Worm (Caenorhabditis elegans): ENCODE results near the gene nlp-55.

Gene nlp-55

ce11 chrII:8263562-8263961, 31.6 kb downstream of the nlp-55 start:
- TF ChIP-seq ceh-9 (tag; optimal IDR thresholded peaks at IDR 0.05) = no peak
- no peak for TF ChIP-seq fkh-6 (tag; optimal IDR thresholded peaks at IDR 0.05)
- no peak for TF ChIP-seq ceh-2 (tag; optimal IDR thresholded peaks at IDR 0.05)
- TF ChIP-seq unc-42 (tag; optimal IDR thresholded peaks at IDR 0.05) = no peak

ce11 chrII:8259674-8260073, 35.5 kb downstream of the nlp-55 start:
- TF ChIP-seq ceh-48 (tag; optimal IDR thresholded peaks at IDR 0.05) = no peak
- no peak for TF ChIP-seq hlh-30 (tag; optimal IDR thresholded peaks at IDR 0.05; ENCODE audit: insufficient read depth)

- TF ChIP-seq pha-2 (tag; optimal IDR thresholded peaks at IDR 0.05) (no peak), C38D4.7 (GFP tag; optimal IDR thresholded peaks at IDR 0.05) (no peak), K09A11.1 (tag; optimal IDR thresholded peaks at IDR 0.05; ENCODE audit: insufficient read depth) (no peak), pat-9 (tag; optimal IDR thresholded peaks at IDR 0.05) (no peak), C08G9.2 (tag; optimal IDR thresholded peaks at IDR 0.05) (no peak), ceh-19 (GFP tag; optimal IDR thresholded peaks at IDR 0.05) (no peak), dmd-4 (tag; optimal IDR thresholded peaks at IDR 0.05; ENCODE audit: borderline replicate concordance) (no peak), lim-6 (tag; optimal IDR thresholded peaks at IDR 0.05) (no peak), ref-2 (tag; optimal IDR thresholded peaks at IDR 0.05) (no peak), mec-3 (tag; optimal IDR thresholded peaks at IDR 0.05; ENCODE audit: borderline replicate concordance) (no peak), hlh-8 (tag; optimal IDR thresholded peaks at IDR 0.05) (no peak), unc-3 (GFP tag; conservative IDR thresholded peaks at IDR 0.05) (no peak), unc-3 (tag; optimal IDR thresholded peaks at IDR 0.05) (no peak), K02D7.2 (tag; optimal IDR thresholded peaks at IDR 0.05) (no peak), hlh-13 (GFP tag; optimal IDR thresholded peaks at IDR 0.05) (no peak), npax-4 (tag; optimal IDR thresholded peaks at IDR 0.05) (no peak), ceh-6 (GFP tag; optimal IDR thresholded peaks at IDR 0.05) (no peak), rnt-1 (tag; optimal IDR thresholded peaks at IDR 0.05) (no peak), gmeb-2 (tag; optimal IDR thresholded peaks at IDR 0.05) (no peak), ceh-9 (tag; optimal IDR thresholded peaks at IDR 0.05) (no peak)
These were observed 36.2 kb downstream of the nlp-55 start, which contains the start of gene F35C11.6 for ce11 chrII:8259038-8259437. Gene F35C11.6, minus strand, starts transcription at chrII:8259138.

ce11 chrII:8256013-8256412, 39.2 kb downstream of the nlp-55 start, which contains the start of gene F35C11.7:
Gene F35C11.7, plus strand, starts transcription at chrII:8256313.
- no peak for TF ChIP-seq lim-6 (tag; optimal IDR thresholded peaks at IDR 0.05)

ce11 chrII:8253160-8253793, 41.9 kb downstream of the nlp-55 start, which contains the start of gene F35C11.5:
Gene F35C11.5, plus strand, starts transcription at chrII:8253743.
- no peak for TF ChIP-seq pha-2 (tag; optimal IDR thresholded peaks at IDR 0.05)
- TF ChIP-seq unc-3 (GFP tag; conservative IDR thresholded peaks at IDR 0.05) = no peak
- TF ChIP-seq unc-3 (tag; optimal IDR thresholded peaks at IDR 0.05) = no peak
- no peak for TF ChIP-seq pag-3 (tag; optimal IDR thresholded peaks at IDR 0.05; ENCODE audit: borderline replicate concordance)
- TF ChIP-seq ceh-24 (tag; optimal IDR thresholded peaks at IDR 0.05) = no peak
- no peak for TF ChIP-seq ceh-48 (tag; optimal IDR thresholded peaks at IDR 0.05)
- no peak for TF ChIP-seq ets-4 (tag; optimal IDR thresholded peaks at IDR 0.05)

- TF ChIP-seq elt-2 (tag; optimal IDR thresholded peaks at IDR 0.05) (peak; percentile 55), ceh-14 (tag; optimal IDR thresholded peaks at IDR 0.05) (no peak), ceh-34 (tag; optimal IDR thresholded peaks at IDR 0.05) (no peak), hlh-30 (tag; optimal IDR thresholded peaks at IDR 0.05; ENCODE audit: insufficient read depth) (no peak)
These were observed 45.5 kb downstream of the nlp-55 start for ce11 chrII:8249710-8250109.
